Fruit fly (Drosophila melanogaster): ENCODE measurements around the gene CG42374.

The CG42374 gene

DNA sequence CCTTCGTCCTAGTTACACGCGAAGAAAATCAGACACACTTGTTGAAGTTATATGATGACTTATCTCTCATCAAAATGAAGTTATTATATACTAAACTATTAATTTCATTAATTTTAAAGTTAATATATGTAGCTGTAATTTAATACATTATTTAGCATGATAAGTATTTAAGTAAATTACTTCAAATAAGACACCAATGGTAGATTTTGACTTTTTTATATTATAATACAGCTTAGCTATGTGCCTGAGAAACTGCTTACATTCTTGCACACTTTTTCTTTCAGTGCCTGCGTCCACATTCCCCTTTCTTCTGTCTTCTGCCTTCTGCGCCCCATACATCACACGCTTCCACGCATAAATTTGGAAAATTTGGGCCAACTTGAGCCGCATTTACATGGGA lies 11.9 kb upstream of the CG42374 start (continued):
- TF ChIP-seq CG3163 (GFP tag; optimal IDR thresholded peaks at IDR 0.05) (no peak), CG3281 (GFP tag; optimal IDR thresholded peaks at IDR 0.05) (peak; percentile 5), CG18599 (GFP tag; optimal IDR thresholded peaks at IDR 0.05) (peak; percentile 58), CG4404 (GFP tag; IDR thresholded peaks at IDR 0.05) (no peak), CTCF (GFP tag; optimal IDR thresholded peaks at IDR 0.05) (no peak), CG17186 (GFP tag; optimal IDR thresholded peaks at IDR 0.05) (no peak), Atf6 (GFP tag; IDR thresholded peaks at IDR 0.05) (no peak), sr (GFP tag; IDR thresholded peaks at IDR 0.05) (no peak), Hand (GFP tag; optimal IDR thresholded peaks at IDR 0.05) (no peak), BEAF-32 (GFP tag; optimal IDR thresholded peaks at IDR 0.05) (no peak), Med (GFP tag) (peak; percentile 60), bsh (GFP tag; optimal IDR thresholded peaks at IDR 0.05) (peak in 1 of 2 experiments; percentile 47), Meics (GFP tag; optimal IDR thresholded peaks at IDR 0.05) (peak; percentile 33), ash1 (GFP tag; optimal IDR thresholded peaks at IDR 0.05) (no peak), CG8944 (GFP tag; optimal IDR thresholded peaks at IDR 0.05) (no peak), CG7839 (tag; optimal IDR thresholded peaks at IDR 0.05) (peak; percentile 55), CG13287 (GFP tag; IDR thresholded peaks at IDR 0.05; ENCODE audit: partially characterized antibody) (no peak), CG17612 (GFP tag; IDR thresholded peaks at IDR 0.05) (no peak), CG11723 (GFP tag; optimal IDR thresholded peaks at IDR 0.05) (no peak), dpn (GFP tag; optimal IDR thresholded peaks at IDR 0.05) (no peak), CG12391 (tag; optimal IDR thresholded peaks at IDR 0.05) (peak; percentile 42), lab (GFP tag; optimal IDR thresholded peaks at IDR 0.05) (peak; percentile 50), fu2 (GFP tag; optimal IDR thresholded peaks at IDR 0.05) (no peak), CG14667 (GFP tag; IDR thresholded peaks at IDR 0.05) (no peak), CG9609 (GFP tag; optimal IDR thresholded peaks at IDR 0.05) (no peak), Drgx (GFP tag; IDR thresholded peaks at IDR 0.05) (no peak), tll (GFP tag; optimal IDR thresholded peaks at IDR 0.05) (no peak), CG2712 (tag; optimal IDR thresholded peaks at IDR 0.05) (peak; percentile 55), CG9727 (GFP tag; optimal IDR thresholded peaks at IDR 0.05) (peak; percentile 21), CG7271 (tag; optimal IDR thresholded peaks at IDR 0.05) (no peak), CG4424 (GFP tag; optimal IDR thresholded peaks at IDR 0.05) (no peak), BtbVII (GFP tag; optimal IDR thresholded peaks at IDR 0.05) (no peak), lmd (GFP tag; IDR thresholded peaks at IDR 0.05) (0 out of 2 replicates have a peak, but pooled peaks have one; percentile 12), CG5180 (GFP tag; optimal IDR thresholded peaks at IDR 0.05) (no peak), Dbx (GFP tag; IDR thresholded peaks at IDR 0.05) (no peak), unc-4 (GFP tag; IDR thresholded peaks at IDR 0.05; ENCODE audit: partially characterized antibody) (no peak), pum (GFP tag; optimal IDR thresholded peaks at IDR 0.05) (no peak), NfI (GFP tag; optimal IDR thresholded peaks at IDR 0.05) (no peak), CG30403 (GFP tag; optimal IDR thresholded peaks at IDR 0.05) (peak; percentile 25), CG17385 (GFP tag; optimal IDR thresholded peaks at IDR 0.05) (peak; percentile 8), CG10147 (GFP tag; optimal IDR thresholded peaks at IDR 0.05) (peak; percentile 26), CG13424 (tag; optimal IDR thresholded peaks at IDR 0.05) (peak; percentile 26), CG6254 (GFP tag; optimal IDR thresholded peaks at IDR 0.05) (no peak), pan (optimal IDR thresholded peaks at IDR 0.05) (no peak), pan (GFP tag; optimal IDR thresholded peaks at IDR 0.05 in 1 of 2, IDR thresholded peaks at IDR 0.05 in 1 of 2) (no peak), CG9437 (GFP tag; optimal IDR thresholded peaks at IDR 0.05) (peak; percentile 16), ac (GFP tag; optimal IDR thresholded peaks at IDR 0.05) (no peak), CG1233 (GFP tag; optimal IDR thresholded peaks at IDR 0.05) (no peak), Deaf1 (tag; optimal IDR thresholded peaks at IDR 0.05) (no peak), D19A (tag; optimal IDR thresholded peaks at IDR 0.05) (peak; percentile 44), CG9797 (GFP tag; optimal IDR thresholded peaks at IDR 0.05) (no peak)
